Fruit fly (Drosophila melanogaster) whole organism, adult: Measurements from ENCODE around the gene mib1.

Source experiments
- CG11617 ChIP-seq: fragments of 200-800 bp; sonication (Bioruptor generic); optimal IDR thresholded peaks from 2 replicates; lab custom pipeline; 2017; ENCODE audit warnings: mild to moderate bottlenecking, missing biosample characterization, missing genetic modification reagents, missing genetic modification characterization
- CG12768 ChIP-seq: fragments of 200-800 bp; sonication (Bioruptor generic); optimal IDR thresholded peaks from 2 replicates; lab custom pipeline; 2017; ENCODE audit warnings: missing biosample characterization, missing genetic modification characterization, mild to moderate bottlenecking, moderate library complexity, missing genetic modification reagents
- CG14711 ChIP-seq: fragments of 200-800 bp; sonication (Bioruptor generic); optimal IDR thresholded peaks from 2 replicates; lab custom pipeline; 2018; ENCODE audit warnings: missing biosample characterization, mild to moderate bottlenecking, missing genetic modification characterization, moderate library complexity
- CG1620 ChIP-seq: fragments of 200-800 bp; sonication (Bioruptor generic); optimal IDR thresholded peaks from 2 replicates; lab custom pipeline; 2016; ENCODE audit warnings: missing biosample characterization, missing genetic modification characterization
- CG33017 ChIP-seq: fragments of 200-800 bp; sonication (Bioruptor generic); optimal IDR thresholded peaks from 2 replicates; lab custom pipeline; 2018; ENCODE audit warnings: missing biosample characterization, mild to moderate bottlenecking, missing genetic modification characterization, moderate library complexity
- CG5204 ChIP-seq: fragments of 200-800 bp; sonication (Bioruptor generic); optimal IDR thresholded peaks from 2 replicates; lab custom pipeline; 2016; ENCODE audit warnings: missing biosample characterization, missing genetic modification characterization
- CG7045 ChIP-seq: fragments of 200-800 bp; sonication (Bioruptor generic); optimal IDR thresholded peaks from 2 replicates; lab custom pipeline; 2017; ENCODE audit warnings: missing biosample characterization, mild to moderate bottlenecking, missing genetic modification characterization
- CG7101 ChIP-seq: fragments of 200-800 bp; sonication (Bioruptor generic); optimal IDR thresholded peaks from 2 replicates; lab custom pipeline; 2018; ENCODE audit warnings: missing biosample characterization, mild to moderate bottlenecking, missing genetic modification characterization, moderate library complexity
- Clk ChIP-seq: fragments of 200-800 bp; sonication (Bioruptor generic); optimal IDR thresholded peaks from 2 replicates; lab custom pipeline; 2017; ENCODE audit warnings: missing biosample characterization, missing genetic modification characterization
- Crg-1 ChIP-seq: fragments of 200-800 bp; sonication (Bioruptor generic); optimal IDR thresholded peaks from 2 replicates; lab custom pipeline; 2016; ENCODE audit warnings: missing biosample characterization, missing genetic modification characterization
- Hr96 ChIP-seq: fragments of 200-800 bp; sonication (Bioruptor generic); optimal IDR thresholded peaks from 2 replicates; lab custom pipeline; 2016; ENCODE audit warnings: missing biosample characterization, missing genetic modification characterization
- Mnt ChIP-seq: fragments of 200-800 bp; sonication (Bioruptor generic); optimal IDR thresholded peaks from 2 replicates; lab custom pipeline; 2016; ENCODE audit warnings: missing biosample characterization, mild to moderate bottlenecking, missing genetic modification characterization
- bab1 ChIP-seq: fragments of 200-800 bp; sonication (Bioruptor generic); optimal IDR thresholded peaks from 3 replicates; lab custom pipeline; 2019; ENCODE audit warnings: missing biosample characterization, mild to moderate bottlenecking, missing genetic modification characterization, moderate library complexity
- cic ChIP-seq: fragments of 200-800 bp; sonication (Bioruptor generic); optimal IDR thresholded peaks from 2 replicates; lab custom pipeline; 2017; ENCODE audit warnings: missing biosample characterization, mild to moderate bottlenecking, missing genetic modification characterization, moderate library complexity
- cnc ChIP-seq, 2 experiments: fragments of >200 bp; optimal IDR thresholded peaks; 2 replicates each; lab custom pipeline; 2017
- kay ChIP-seq: fragments of 200-800 bp; sonication (Bioruptor generic); peaks from one replicate; lab custom pipeline; 2016; ENCODE audit warnings: missing biosample characterization, missing genetic modification characterization, borderline replicate concordance
- ovo ChIP-seq: fragments of 200-800 bp; sonication (Bioruptor generic); optimal IDR thresholded peaks from 2 replicates; lab custom pipeline; 2016; ENCODE audit warnings: missing biosample characterization, missing genetic modification characterization
- pad ChIP-seq: fragments of 200-800 bp; sonication (Bioruptor generic); optimal IDR thresholded peaks from 3 replicates; lab custom pipeline; 2017; ENCODE audit warnings: missing biosample characterization, missing genetic modification characterization, mild to moderate bottlenecking, moderate library complexity, missing genetic modification reagents
- tj ChIP-seq: fragments of 200-800 bp; sonication (Bioruptor generic); optimal IDR thresholded peaks from 3 replicates; lab custom pipeline; 2017; ENCODE audit warnings: missing biosample characterization, mild to moderate bottlenecking, missing genetic modification characterization, moderate library complexity
- toe ChIP-seq: fragments of 200-800 bp; sonication (Bioruptor generic); optimal IDR thresholded peaks from 2 replicates; lab custom pipeline; 2016; ENCODE audit warnings: missing biosample characterization, missing genetic modification characterization

mib1 gene

dm6 chr3L:16021064-16021683, 9.6 kb upstream of the mib1 start:
- no peak for TF ChIP-seq cnc (optimal IDR thresholded peaks at IDR 0.05; lab: Kevin White, UChicago)
- no peak for TF ChIP-seq CG33017 (tag; lab: Kevin White, UChicago)
- no peak for TF ChIP-seq Crg-1 (GFP tag; lab: Kevin White, UChicago)
- TF ChIP-seq Hr96 (GFP tag; lab: Kevin White, UChicago), result no peak
- no peak for TF ChIP-seq kay (GFP tag; lab: Kevin White, UChicago)

dm6 chr3L:16019144-16020006, 7.8 kb upstream of the mib1 start:
- no peak for TF ChIP-seq ovo (GFP tag; lab: Kevin White, UChicago)

- TF ChIP-seq CG7045 (GFP tag; lab: Kevin White, UChicago) (no peak), bab1 (GFP tag; lab: Kevin White, UChicago) (no peak), Mnt (GFP tag; lab: Kevin White, UChicago) (no peak)
These were observed 7.1 kb upstream of the mib1 start for dm6 chr3L:16018721-16019120.

- TF ChIP-seq cnc (optimal IDR thresholded peaks at IDR 0.05; lab: Kevin White, UChicago) (no peak), pad (GFP tag; lab: Kevin White, UChicago) (no peak), cic (GFP tag; lab: Kevin White, UChicago) (no peak), ovo (GFP tag; lab: Kevin White, UChicago) (no peak), CG14711 (tag; lab: Kevin White, UChicago) (no peak), kay (GFP tag; lab: Kevin White, UChicago) (no peak), bab1 (GFP tag; lab: Kevin White, UChicago) (no peak), CG1620 (GFP tag; lab: Kevin White, UChicago) (no peak), CG11617 (GFP tag; lab: Kevin White, UChicago) (no peak), Mnt (GFP tag; lab: Kevin White, UChicago) (no peak), Crg-1 (GFP tag; lab: Kevin White, UChicago) (no peak), Hr96 (GFP tag; lab: Kevin White, UChicago) (no peak)
These were observed 6.6 kb upstream of the mib1 start for dm6 chr3L:16018251-16018583.

- no peak for TF ChIP-seq CG14711 (tag; lab: Kevin White, UChicago)
- no peak for TF ChIP-seq cnc (optimal IDR thresholded peaks at IDR 0.05; lab: Kevin White, UChicago)
- TF ChIP-seq CG1620 (GFP tag; lab: Kevin White, UChicago), result no peak
- TF ChIP-seq CG33017 (tag; lab: Kevin White, UChicago), result no peak
- no peak for TF ChIP-seq kay (GFP tag; lab: Kevin White, UChicago)
- TF ChIP-seq CG7101 (tag; lab: Kevin White, UChicago), result no peak
- TF ChIP-seq CG5204, result no peak
- TF ChIP-seq CG12768 (GFP tag; lab: Kevin White, UChicago), result no peak
- no peak for TF ChIP-seq bab1 (GFP tag; lab: Kevin White, UChicago)
- no peak for TF ChIP-seq CG11617 (GFP tag; lab: Kevin White, UChicago)
- no peak for TF ChIP-seq ovo (GFP tag; lab: Kevin White, UChicago)
- no peak for TF ChIP-seq Hr96 (GFP tag; lab: Kevin White, UChicago)
- no peak for TF ChIP-seq tj (GFP tag; lab: Kevin White, UChicago)
- no peak for TF ChIP-seq Crg-1 (GFP tag; lab: Kevin White, UChicago)
- no peak for TF ChIP-seq Clk
These were observed 6.1 kb upstream of the mib1 start for dm6 chr3L:16017528-16018250.

dm6 chr3L:16016911-16017310, 5.3 kb upstream of the mib1 start:
- TF ChIP-seq kay (GFP tag; lab: Kevin White, UChicago), result no peak
- TF ChIP-seq CG7045 (GFP tag; lab: Kevin White, UChicago), result no peak
- TF ChIP-seq cic (GFP tag; lab: Kevin White, UChicago), result no peak
- no peak for TF ChIP-seq pad (GFP tag; lab: Kevin White, UChicago)
- TF ChIP-seq cnc (optimal IDR thresholded peaks at IDR 0.05; lab: Kevin White, UChicago), result no peak
- TF ChIP-seq toe (GFP tag; lab: Kevin White, UChicago), result no peak
- no peak for TF ChIP-seq Mnt (GFP tag; lab: Kevin White, UChicago)
- no peak for TF ChIP-seq CG1620 (GFP tag; lab: Kevin White, UChicago)
- no peak for TF ChIP-seq tj (GFP tag; lab: Kevin White, UChicago)
- TF ChIP-seq bab1 (GFP tag; lab: Kevin White, UChicago), result no peak
- TF ChIP-seq CG33017 (tag; lab: Kevin White, UChicago), result no peak
- TF ChIP-seq CG7101 (tag; lab: Kevin White, UChicago), result no peak
- no peak for TF ChIP-seq CG14711 (tag; lab: Kevin White, UChicago)
- no peak for TF ChIP-seq CG11617 (GFP tag; lab: Kevin White, UChicago)
- TF ChIP-seq CG5204, result no peak
- TF ChIP-seq Clk, result no peak
- no peak for TF ChIP-seq ovo (GFP tag; lab: Kevin White, UChicago)
- TF ChIP-seq Hr96 (GFP tag; lab: Kevin White, UChicago), result no peak
- no peak for TF ChIP-seq Crg-1 (GFP tag; lab: Kevin White, UChicago)
